Worm (Caenorhabditis elegans) whole organism, L1 larva: Measurements from ENCODE around the gene bre-2.

Experiments
- blmp-1 ChIP-seq: fragments of 150-350 bp; optimal IDR thresholded peaks from 2 replicates; lab custom pipeline; 2014; ENCODE audit warnings: missing biosample characterization, missing genetic modification characterization
- lir-3 ChIP-seq: sonication (generic microtip); optimal IDR thresholded peaks from 2 replicates; lab custom pipeline; 2016; ENCODE audit warnings: mild to moderate bottlenecking, missing genetic modification characterization, moderate library complexity, missing compliant biosample characterization; ENCODE audit not compliant: poor library complexity

ce11 chrIII:13099190-13099875 lies 40.1 kb downstream of the bre-2 start, which contains the start of gene pqn-83:
- TF ChIP-seq blmp-1 (tag; lab: Kevin White, UChicago): no peak
- no peak for TF ChIP-seq lir-3 (tag; lab: Kevin White, UChicago)
